Worm (Caenorhabditis elegans) whole organism, L4 larva: ENCODE results near the gene Y94H6A.10.
"Not testable (repeated sequence)": the region's sequence is repeated elsewhere in the genome, so short reads cannot be mapped to it uniquely, and the experiment has no call there.

Experiments
- F26F4.8 ChIP-seq: fragments of 200-800 bp; sonication (Bioruptor generic); conservative IDR thresholded peaks from 2 replicates; pipeline ENCODE4 v1.3.6; 2022; ENCODE audit warnings: missing genetic modification characterization, missing compliant biosample characterization
- R02D3.7 ChIP-seq: fragments of 150-350 bp; sonication (generic microtip); optimal IDR thresholded peaks from 3 replicates; lab custom pipeline; 2014; ENCODE audit warnings: missing biosample characterization, missing genetic modification characterization
- T20F7.1 ChIP-seq: fragments of 200-800 bp; sonication (Bioruptor generic); optimal IDR thresholded peaks from 2 replicates; lab custom pipeline; 2018; ENCODE audit warnings: mild to moderate bottlenecking, missing genetic modification characterization, missing compliant biosample characterization
- T26A8.4 ChIP-seq: fragments of 200-800 bp; sonication (Bioruptor generic); IDR thresholded peaks from 2 replicates; pipeline ENCODE4 v1.3.6; 2022; ENCODE audit warnings: missing genetic modification characterization, missing compliant biosample characterization
- Y105C5A.15 ChIP-seq: fragments of 200-800 bp; sonication (Bioruptor generic); IDR thresholded peaks from 2 replicates; pipeline ENCODE4 v1.3.6; 2022; ENCODE audit warnings: missing genetic modification characterization, missing compliant biosample characterization
- Y48G9A.11 ChIP-seq: fragments of 200-800 bp; sonication (Bioruptor generic); IDR thresholded peaks from 2 replicates; pipeline ENCODE4 v1.3.6; 2022; ENCODE audit warnings: missing genetic modification reagents, missing genetic modification characterization, missing compliant biosample characterization
- Y75B8A.6 ChIP-seq: fragments of 200-800 bp; sonication (Bioruptor generic); IDR thresholded peaks from 2 replicates; pipeline ENCODE4 v1.3.6; 2022; ENCODE audit warnings: missing genetic modification reagents, missing genetic modification characterization, missing compliant biosample characterization
- ZK546.5 ChIP-seq, 2 experiments: sonication (generic microtip); optimal IDR thresholded peaks; 2 replicates each; lab custom pipeline; 2017; ENCODE audit warnings: missing biosample characterization in 2 of 2, missing genetic modification characterization in 2 of 2
- aly-2 ChIP-seq: sonication (generic microtip); optimal IDR thresholded peaks from 2 replicates; lab custom pipeline; 2018; ENCODE audit warnings: missing biosample characterization, missing genetic modification characterization
- ama-1 ChIP-seq: fragments of 150-350 bp; optimal IDR thresholded peaks from 2 replicates; lab custom pipeline; 2014; ENCODE audit warnings: inconsistent platforms, mixed read lengths
- arid-1 ChIP-seq: fragments of 200-800 bp; sonication (Bioruptor generic); conservative IDR thresholded peaks from 2 replicates; pipeline ENCODE4 v1.3.6; 2022; ENCODE audit warnings: missing genetic modification reagents, missing genetic modification characterization, missing compliant biosample characterization
- ceh-20 ChIP-seq: fragments of 200-800 bp; sonication (Bioruptor generic); IDR thresholded peaks from 2 replicates; pipeline ENCODE4 v1.3.6; 2022; ENCODE audit warnings: missing genetic modification reagents, missing genetic modification characterization, missing compliant biosample characterization
- ceh-32 ChIP-seq: sonication (generic microtip); optimal IDR thresholded peaks from 2 replicates; lab custom pipeline; 2016; ENCODE audit warnings: mild to moderate bottlenecking, missing genetic modification characterization, missing compliant biosample characterization; ENCODE audit not compliant: poor library complexity
- ceh-62 ChIP-seq: sonication (generic microtip); optimal IDR thresholded peaks from 2 replicates; lab custom pipeline; 2017; ENCODE audit warnings: missing biosample characterization, missing genetic modification characterization
- ceh-82 ChIP-seq: sonication (generic microtip); optimal IDR thresholded peaks from 2 replicates; lab custom pipeline; 2017; ENCODE audit warnings: missing biosample characterization, missing genetic modification characterization
- ces-1 ChIP-seq: fragments of 150-350 bp; sonication (generic microtip); optimal IDR thresholded peaks from 4 replicates; lab custom pipeline; 2014; ENCODE audit warnings: missing biosample characterization, missing genetic modification reagents, missing genetic modification characterization
- ctbp-1 ChIP-seq: fragments of 200-800 bp; sonication (Bioruptor generic); IDR thresholded peaks from 2 replicates; pipeline ENCODE4 v1.3.6; 2022; ENCODE audit warnings: missing genetic modification reagents, missing genetic modification characterization, missing compliant biosample characterization
- daf-12 ChIP-seq: fragments of 150-350 bp; optimal IDR thresholded peaks from 2 replicates; lab custom pipeline; 2014; ENCODE audit warnings: missing biosample characterization, missing genetic modification reagents, missing genetic modification characterization
- dmd-8 ChIP-seq: fragments of 200-800 bp; sonication (Bioruptor generic); IDR thresholded peaks from 2 replicates; pipeline ENCODE4 v1.3.6; 2022; ENCODE audit warnings: missing genetic modification characterization, missing compliant biosample characterization
- dpl-1 ChIP-seq: fragments of 150-350 bp; optimal IDR thresholded peaks from 2 replicates; lab custom pipeline; 2014; ENCODE audit warnings: missing biosample characterization, missing genetic modification reagents, missing genetic modification characterization
- dve-1 ChIP-seq: sonication (generic microtip); optimal IDR thresholded peaks from 2 replicates; lab custom pipeline; 2017; ENCODE audit warnings: antibody characterized with exemption, mild to moderate bottlenecking, missing genetic modification characterization, missing compliant biosample characterization; ENCODE audit not compliant: insufficient read depth
- egl-43 ChIP-seq: fragments of 200-800 bp; sonication (Bioruptor generic); IDR thresholded peaks from 2 replicates; pipeline ENCODE4 v1.3.6; 2022; ENCODE audit warnings: missing genetic modification reagents, missing genetic modification characterization, missing compliant biosample characterization
- lin-1 ChIP-seq: fragments of 200-800 bp; sonication (Bioruptor generic); IDR thresholded peaks from 2 replicates; pipeline ENCODE4 v1.3.6; 2022; ENCODE audit warnings: missing genetic modification reagents, missing genetic modification characterization, missing compliant biosample characterization
- lin-13 ChIP-seq: fragments of 150-350 bp; optimal IDR thresholded peaks from 2 replicates; lab custom pipeline; 2014; ENCODE audit warnings: missing biosample characterization, missing genetic modification reagents, missing genetic modification characterization
- lin-38 ChIP-seq: fragments of 200-800 bp; sonication (Bioruptor generic); IDR thresholded peaks from 2 replicates; pipeline ENCODE4 v1.3.6; 2022; ENCODE audit warnings: missing genetic modification reagents, missing genetic modification characterization, missing compliant biosample characterization
- lin-39 ChIP-seq: fragments of 150-350 bp; optimal IDR thresholded peaks from 2 replicates; lab custom pipeline; 2014; ENCODE audit warnings: missing biosample characterization, missing genetic modification reagents, missing genetic modification characterization
- lir-3 ChIP-seq: sonication (generic microtip); optimal IDR thresholded peaks from 2 replicates; lab custom pipeline; 2016; ENCODE audit warnings: mild to moderate bottlenecking, missing genetic modification characterization, missing compliant biosample characterization
- mdl-1 ChIP-seq, 2 experiments: fragments of 150-350 bp in 1 of 2; sonication (generic microtip) in 1 of 2; optimal IDR thresholded peaks; 2 replicates each; lab custom pipeline; 2014 to 2017; ENCODE audit warnings: missing biosample characterization in 2 of 2, missing genetic modification characterization in 2 of 2
- mes-2 ChIP-seq: sonication (generic microtip); optimal IDR thresholded peaks from 2 replicates; lab custom pipeline; 2016; ENCODE audit warnings: missing genotype, mild to moderate bottlenecking, missing genetic modification characterization, missing compliant biosample characterization; ENCODE audit not compliant: poor library complexity, severe bottlenecking
- mxl-2 ChIP-seq: fragments of 200-800 bp; sonication (Bioruptor generic); conservative IDR thresholded peaks from 2 replicates; pipeline ENCODE4 v1.3.6; 2022; ENCODE audit warnings: missing genetic modification reagents, missing genetic modification characterization, missing compliant biosample characterization
- nhr-111 ChIP-seq: fragments of 200-800 bp; sonication (Bioruptor generic); optimal IDR thresholded peaks from 2 replicates; lab custom pipeline; 2018; ENCODE audit warnings: mild to moderate bottlenecking, missing genetic modification characterization, missing compliant biosample characterization
- nhr-237 ChIP-seq: sonication (generic microtip); optimal IDR thresholded peaks from 2 replicates; lab custom pipeline; 2017; ENCODE audit warnings: missing biosample characterization, missing genetic modification characterization
- nhr-6 ChIP-seq: fragments of 150-350 bp; optimal IDR thresholded peaks from 2 replicates; lab custom pipeline; 2014; ENCODE audit warnings: missing biosample characterization, missing genetic modification characterization
- nhr-76 ChIP-seq: fragments of 150-350 bp; optimal IDR thresholded peaks from 2 replicates; lab custom pipeline; 2014; ENCODE audit warnings: missing biosample characterization, missing genetic modification characterization
- nhr-77 ChIP-seq: fragments of 150-350 bp; optimal IDR thresholded peaks from 2 replicates; lab custom pipeline; 2014; ENCODE audit warnings: missing biosample characterization, missing genetic modification characterization
- pha-4 ChIP-seq, 2 experiments: fragments of 150-350 bp in 1 of 2; fragments of 200-800 bp in 1 of 2; sonication (Bioruptor generic) in 1 of 2; IDR thresholded peaks in 1 of 2; optimal IDR thresholded peaks in 1 of 2; 2 replicates each; pipeline versions ENCODE4 v1.3.6 to Lab custom; 2014 to 2022; ENCODE audit warnings: missing genetic modification characterization in 2 of 2, missing genetic modification reagents in 2 of 2, missing biosample characterization in 1 of 2, missing compliant biosample characterization in 1 of 2
- rbr-2 ChIP-seq: sonication (generic microtip); optimal IDR thresholded peaks from 2 replicates; lab custom pipeline; 2016; ENCODE audit warnings: missing genotype, missing genetic modification characterization, missing compliant biosample characterization
- sdz-12 ChIP-seq: fragments of 200-800 bp; sonication (Bioruptor generic); optimal IDR thresholded peaks from 2 replicates; lab custom pipeline; 2018; ENCODE audit warnings: mild to moderate bottlenecking, missing genetic modification characterization, missing compliant biosample characterization
- spr-1 ChIP-seq: sonication (generic microtip); optimal IDR thresholded peaks from 2 replicates; lab custom pipeline; 2016; ENCODE audit warnings: mild to moderate bottlenecking, missing genetic modification characterization, missing compliant biosample characterization
- vab-7 ChIP-seq: fragments of 200-800 bp; sonication (Bioruptor generic); IDR thresholded peaks from 2 replicates; pipeline ENCODE4 v1.3.6; 2022; ENCODE audit warnings: missing genetic modification reagents, missing genetic modification characterization, missing compliant biosample characterization
- zag-1 ChIP-seq: fragments of 150-350 bp; optimal IDR thresholded peaks from 2 replicates; lab custom pipeline; 2014; ENCODE audit warnings: missing biosample characterization, missing genetic modification characterization
- zfp-3 ChIP-seq: fragments of 200-800 bp; sonication (Bioruptor generic); conservative IDR thresholded peaks from 2 replicates; pipeline ENCODE4 v1.3.6; 2022; ENCODE audit warnings: missing genetic modification reagents, missing genetic modification characterization, missing compliant biosample characterization
- zip-11 ChIP-seq: fragments of 200-800 bp; sonication (Bioruptor generic); IDR thresholded peaks from 2 replicates; pipeline ENCODE4 v1.3.6; 2022; ENCODE audit warnings: missing genetic modification characterization, missing compliant biosample characterization
- zip-2 ChIP-seq: fragments of 150-350 bp; optimal IDR thresholded peaks from 2 replicates; lab custom pipeline; 2014; ENCODE audit warnings: missing biosample characterization, missing genetic modification characterization
- ztf-7 ChIP-seq: fragments of 150-350 bp; optimal IDR thresholded peaks from 2 replicates; lab custom pipeline; 2014; ENCODE audit warnings: missing biosample characterization, missing genetic modification characterization

The Y94H6A.10 gene

DNA sequence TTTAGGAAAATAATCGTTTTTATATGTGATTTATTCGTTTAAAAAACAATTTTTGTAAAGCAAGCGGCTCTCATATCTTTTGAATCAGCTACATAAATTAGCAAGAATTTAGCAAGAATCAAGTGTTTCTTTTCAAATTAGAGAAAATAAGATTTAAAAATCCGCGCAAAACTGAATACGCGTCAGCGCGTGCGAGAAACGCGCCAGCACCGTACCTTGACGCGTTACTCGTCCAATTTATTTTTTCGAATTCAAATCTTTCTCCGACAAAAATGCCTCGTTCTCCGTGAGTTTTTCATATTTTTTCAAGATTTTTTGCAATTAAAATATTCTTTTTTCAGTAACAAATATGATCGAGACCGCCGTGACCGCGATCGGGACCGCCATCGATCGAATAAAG, 34.2 kb downstream of the Y94H6A.10 start, which contains the start of gene Y94H6A.3 (continued):
- peak; percentile 98 for TF ChIP-seq dpl-1
- peak; percentile 91 for TF ChIP-seq mes-2
- TF ChIP-seq mxl-2 (GFP tag; lab: Robert Waterston, UW), result no peak
- TF ChIP-seq rbr-2 (tag; lab: Kevin White, UChicago), result peak; percentile 79
- TF ChIP-seq aly-2 (tag; lab: Kevin White, UChicago), result no peak
- no peak for TF ChIP-seq nhr-76 (tag; lab: Kevin White, UChicago)
- peak; percentile 78; the same call in 1 of the 2 replicates for TF ChIP-seq zfp-3 (GFP tag; lab: Robert Waterston, UW)
- TF ChIP-seq ceh-20 (GFP tag; lab: Robert Waterston, UW), result peak; percentile 74

DNA sequence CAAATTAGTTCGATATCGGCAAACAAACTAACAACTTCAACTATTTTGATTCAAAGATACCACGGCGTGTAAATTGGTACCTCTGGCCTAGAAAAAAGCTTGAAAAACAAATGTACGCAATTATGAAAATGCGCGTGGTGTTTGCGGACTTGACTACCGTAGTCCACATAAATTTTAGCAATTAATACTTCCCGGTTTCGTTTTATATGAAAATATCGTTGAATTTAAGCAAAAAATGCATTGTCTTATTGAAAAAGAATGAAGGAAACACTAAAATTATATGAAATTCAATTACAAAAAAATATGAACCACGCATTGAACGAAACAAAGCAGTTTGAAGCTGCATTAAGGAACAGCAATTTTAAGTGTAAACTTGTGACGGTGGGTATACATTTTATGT, 35.6 kb downstream of the Y94H6A.10 start, which contains the start of gene gpx-4:
Gene gpx-4, minus strand, starts transcription at position 101 of the 400 bp plus-strand sequence.
- not testable (repeated sequence) for TF ChIP-seq sdz-12 (GFP tag; lab: Kevin White, UChicago); nhr-6 (tag; lab: Kevin White, UChicago); spr-1 (tag; lab: Kevin White, UChicago)

DNA sequence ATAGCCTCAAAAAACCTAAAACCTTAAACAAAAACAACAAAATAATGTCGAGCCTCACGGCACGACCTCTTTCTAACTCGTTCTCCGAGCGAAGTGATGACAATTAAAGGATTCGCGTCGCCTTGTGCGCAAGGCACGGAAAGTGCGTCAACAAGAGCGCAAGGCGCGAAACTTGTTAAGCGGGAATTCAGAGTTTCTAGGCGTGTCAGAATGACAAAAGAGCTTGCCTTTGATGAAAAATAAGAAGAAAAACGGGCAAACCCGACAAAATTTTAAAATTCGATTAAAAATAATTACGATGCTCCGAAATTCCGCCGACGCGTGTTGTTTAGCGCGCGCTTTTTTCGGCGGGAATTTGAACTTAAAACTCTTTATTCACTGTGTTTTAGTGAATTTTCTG, 39.1 kb downstream of the Y94H6A.10 start:
- TF ChIP-seq Y48G9A.11 (GFP tag; lab: Robert Waterston, UW) (peak; percentile 93), lin-38 (GFP tag; lab: Robert Waterston, UW) (peak; percentile 44)

DNA sequence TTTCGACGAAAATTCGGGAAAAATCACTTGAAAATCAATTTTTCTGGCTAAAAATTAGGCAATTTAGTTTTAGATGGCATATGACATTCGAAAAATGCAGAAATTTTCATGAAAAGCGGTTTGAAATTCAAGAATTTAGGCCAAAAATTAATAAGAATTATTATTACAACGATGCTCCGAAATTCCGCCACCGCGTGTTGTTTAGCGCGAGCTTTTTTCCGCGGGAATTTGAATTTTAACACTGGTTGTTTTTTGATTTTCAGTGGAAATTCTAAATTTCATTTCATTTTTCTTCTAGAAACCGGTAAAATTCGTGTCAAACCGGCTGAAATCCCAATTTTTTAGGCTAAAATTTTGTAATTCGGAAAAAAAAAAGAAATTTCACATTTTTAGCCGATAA, 39.8 kb downstream of the Y94H6A.10 start:
- TF ChIP-seq zag-1 (no peak), lin-1 (no peak), daf-12 (tag; lab: Kevin White, UChicago) (no peak), zfp-3 (GFP tag; lab: Robert Waterston, UW) (no peak), nhr-237 (no peak), pha-4 (GFP tag; IDR thresholded peaks at IDR 0.05; lab: Robert Waterston, UW) (no peak), pha-4 (tag; optimal IDR thresholded peaks at IDR 0.05; lab: Kevin White, UChicago) (no peak), T20F7.1 (GFP tag; lab: Kevin White, UChicago) (peak; percentile 90), F26F4.8 (GFP tag; lab: Robert Waterston, UW) (no peak), Y75B8A.6 (GFP tag; lab: Robert Waterston, UW) (no peak), R02D3.7 (tag; lab: Kevin White, UChicago) (no peak), lir-3 (no peak), ztf-7 (tag; lab: Kevin White, UChicago) (no peak), vab-7 (GFP tag; lab: Robert Waterston, UW) (no peak), ZK546.5 (tag; optimal IDR thresholded peaks at IDR 0.05; lab: Kevin White, UChicago) (no peak), dmd-8 (GFP tag; lab: Robert Waterston, UW) (no peak), ces-1 (GFP tag; lab: Kevin White, UChicago) (no peak), Y105C5A.15 (GFP tag; lab: Robert Waterston, UW) (no peak), zip-2 (tag; lab: Kevin White, UChicago) (no peak), ceh-32 (tag; lab: Kevin White, UChicago) (no peak), mes-2 (peak; percentile 50), lin-39 (tag; lab: Kevin White, UChicago) (no peak), ceh-62 (tag; lab: Kevin White, UChicago) (no peak), Y48G9A.11 (GFP tag; lab: Robert Waterston, UW) (peak; percentile 97), dve-1 (tag; lab: Kevin White, UChicago) (no peak), ctbp-1 (GFP tag; lab: Robert Waterston, UW) (no peak), nhr-111 (GFP tag; lab: Kevin White, UChicago) (no peak), ama-1 (lab: Kevin White, UChicago) (no peak), lin-13 (GFP tag; lab: Kevin White, UChicago) (no peak), mdl-1 (tag; optimal IDR thresholded peaks at IDR 0.05; lab: Kevin White, UChicago) (no peak), arid-1 (no peak), zip-11 (GFP tag; lab: Robert Waterston, UW) (no peak), egl-43 (no peak), nhr-77 (tag; lab: Kevin White, UChicago) (no peak), ceh-82 (tag; lab: Kevin White, UChicago) (no peak), T26A8.4 (no peak), aly-2 (tag; lab: Kevin White, UChicago) (no peak), spr-1 (tag; lab: Kevin White, UChicago) (no peak)
